Fruit fly (Drosophila melanogaster): ENCODE measurements around the gene CG18788.

Gene CG18788

dm6 chr2L:12046856-12047230, 12.9 kb downstream of the CG18788 start:
- TF ChIP-seq foxo (GFP tag; optimal IDR thresholded peaks at IDR 0.05) (no peak), CrebA (GFP tag; optimal IDR thresholded peaks at IDR 0.05; ENCODE audit: borderline replicate concordance) (no peak), lola (GFP tag; optimal IDR thresholded peaks at IDR 0.05) (no peak), brk (GFP tag; optimal IDR thresholded peaks at IDR 0.05) (no peak), psq (GFP tag; optimal IDR thresholded peaks at IDR 0.05) (no peak), dmrt93B (GFP tag; optimal IDR thresholded peaks at IDR 0.05) (no peak), br (GFP tag; optimal IDR thresholded peaks at IDR 0.05) (no peak), Jra (GFP tag; optimal IDR thresholded peaks at IDR 0.05) (no peak), Sp1 (GFP tag; optimal IDR thresholded peaks at IDR 0.05) (no peak)

DNA sequence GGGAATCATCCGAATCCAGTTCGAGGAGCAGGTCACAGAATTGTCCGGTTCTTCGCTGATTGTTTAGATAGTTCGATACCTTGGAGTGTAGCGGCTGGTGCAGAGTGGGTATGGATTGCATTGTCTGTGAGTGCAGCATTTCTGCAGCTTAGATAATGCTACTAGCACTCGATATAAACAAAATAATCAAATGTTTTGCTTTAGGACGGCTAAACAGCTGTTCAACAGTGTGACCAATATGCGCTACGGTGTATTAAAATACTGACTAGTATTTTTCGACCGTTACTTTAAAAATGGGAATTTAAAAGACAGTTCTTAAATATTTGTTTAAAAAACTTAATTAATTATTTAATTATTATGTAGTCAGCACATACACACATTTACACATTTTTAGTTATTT, 14.7 kb downstream of the CG18788 start, which contains the start of gene Plzf:
Gene Plzf (minus strand): TSS at position 196 of the 400 bp plus-strand sequence.
- TF ChIP-seq N (GFP tag; optimal IDR thresholded peaks at IDR 0.05) (no peak), tai (GFP tag; optimal IDR thresholded peaks at IDR 0.05) (no peak), jim (GFP tag; optimal IDR thresholded peaks at IDR 0.05) (no peak), Dif (GFP tag; optimal IDR thresholded peaks at IDR 0.05; ENCODE audit: partially characterized antibody) (no peak), ey (GFP tag; optimal IDR thresholded peaks at IDR 0.05) (no peak), dsf (GFP tag; optimal IDR thresholded peaks at IDR 0.05; ENCODE audit: borderline replicate concordance) (no peak), GATAd (GFP tag; optimal IDR thresholded peaks at IDR 0.05) (no peak), br (GFP tag; optimal IDR thresholded peaks at IDR 0.05) (no peak), Rel (GFP tag; optimal IDR thresholded peaks at IDR 0.05) (no peak), Rel (tag; optimal IDR thresholded peaks at IDR 0.05) (no peak), CrebA (GFP tag; optimal IDR thresholded peaks at IDR 0.05; ENCODE audit: borderline replicate concordance) (no peak), sv (GFP tag; optimal IDR thresholded peaks at IDR 0.05) (no peak), CG9705 (GFP tag; optimal IDR thresholded peaks at IDR 0.05) (no peak), Hnf4 (GFP tag; optimal IDR thresholded peaks at IDR 0.05) (no peak)

DNA sequence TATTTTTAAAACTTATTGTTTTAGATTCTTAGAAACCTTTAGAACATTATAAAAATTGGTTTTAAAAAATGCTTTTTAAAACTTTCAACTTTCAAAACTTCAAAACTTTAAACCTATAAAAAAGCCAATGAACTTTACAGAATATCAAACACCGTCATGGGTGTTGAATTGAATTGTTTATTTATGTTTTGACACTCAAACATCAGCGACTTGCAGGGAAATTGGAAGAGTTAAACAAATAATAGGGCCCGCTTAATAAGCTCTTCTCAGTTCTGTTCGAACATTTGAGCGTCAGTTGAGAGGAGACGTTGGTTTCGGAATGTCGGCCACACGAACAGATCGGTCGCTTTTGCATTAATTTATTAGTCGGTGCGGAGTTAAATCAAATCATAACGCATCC, 15.1 kb downstream of the CG18788 start, which contains the start of gene PLCXD:
Gene PLCXD (plus strand): TSS at position 286 of the 400 bp plus-strand sequence.
- no peak for TF ChIP-seq foxo (GFP tag; optimal IDR thresholded peaks at IDR 0.05)
- TF ChIP-seq rgr (GFP tag; optimal IDR thresholded peaks at IDR 0.05) = no peak
- TF ChIP-seq Vsx2 (GFP tag; optimal IDR thresholded peaks at IDR 0.05; ENCODE audit: partially characterized antibody) = no peak
- TF ChIP-seq sv (GFP tag; optimal IDR thresholded peaks at IDR 0.05) = no peak
- TF ChIP-seq CG9705 (GFP tag; optimal IDR thresholded peaks at IDR 0.05) = no peak
- TF ChIP-seq HLH106 (tag; optimal IDR thresholded peaks at IDR 0.05) = no peak
- no peak for TF ChIP-seq Abd-B (GFP tag; optimal IDR thresholded peaks at IDR 0.05)
- no peak for TF ChIP-seq h (GFP tag; optimal IDR thresholded peaks at IDR 0.05)
- no peak for TF ChIP-seq CG32264 (GFP tag; optimal IDR thresholded peaks at IDR 0.05)
- TF ChIP-seq usp (GFP tag; optimal IDR thresholded peaks at IDR 0.05) = no peak
- TF ChIP-seq CrebA (GFP tag; optimal IDR thresholded peaks at IDR 0.05; ENCODE audit: borderline replicate concordance) = no peak

dm6 chr2L:12053365-12053764, 19.4 kb downstream of the CG18788 start:
- no peak for TF ChIP-seq GATAd (GFP tag; optimal IDR thresholded peaks at IDR 0.05)
- no peak for TF ChIP-seq Dif (GFP tag; optimal IDR thresholded peaks at IDR 0.05; ENCODE audit: partially characterized antibody)
- no peak for TF ChIP-seq Sp1 (GFP tag; optimal IDR thresholded peaks at IDR 0.05)
- no peak for TF ChIP-seq N (GFP tag; optimal IDR thresholded peaks at IDR 0.05)
- TF ChIP-seq Jra (GFP tag; optimal IDR thresholded peaks at IDR 0.05) = no peak
- no peak for TF ChIP-seq Rel (GFP tag; optimal IDR thresholded peaks at IDR 0.05)
- TF ChIP-seq Rel (tag; optimal IDR thresholded peaks at IDR 0.05) = no peak
- TF ChIP-seq ey (GFP tag; optimal IDR thresholded peaks at IDR 0.05) = no peak
- no peak for TF ChIP-seq jim (GFP tag; optimal IDR thresholded peaks at IDR 0.05)
- no peak for TF ChIP-seq br (GFP tag; optimal IDR thresholded peaks at IDR 0.05)
- no peak for TF ChIP-seq Vsx2 (GFP tag; optimal IDR thresholded peaks at IDR 0.05; ENCODE audit: partially characterized antibody)
- TF ChIP-seq foxo (GFP tag; optimal IDR thresholded peaks at IDR 0.05) = no peak
- TF ChIP-seq brk (GFP tag; optimal IDR thresholded peaks at IDR 0.05) = no peak

dm6 chr2L:12055837-12056388, 21.9 kb downstream of the CG18788 start, which contains the start of the genes JhI-21, RpL7-like and CG34164:
Gene JhI-21 (minus strand): TSS chr2L:12056042.
Gene RpL7-like (plus strand): TSS chr2L:12056326.
Gene CG34164 (plus strand): TSS chr2L:12056348.
- TF ChIP-seq ey (GFP tag; optimal IDR thresholded peaks at IDR 0.05) (no peak), br (GFP tag; optimal IDR thresholded peaks at IDR 0.05) (no peak), Myc (optimal IDR thresholded peaks at IDR 0.05) (peak; percentile 12), foxo (GFP tag; optimal IDR thresholded peaks at IDR 0.05) (peak in 1 of 2 experiments; percentile 6), lola (GFP tag; optimal IDR thresholded peaks at IDR 0.05) (no peak), Sp1 (GFP tag; optimal IDR thresholded peaks at IDR 0.05) (peak; percentile 47), fru (GFP tag; optimal IDR thresholded peaks at IDR 0.05) (no peak), Hnf4 (GFP tag; optimal IDR thresholded peaks at IDR 0.05) (no peak), h (GFP tag; optimal IDR thresholded peaks at IDR 0.05) (peak; percentile 7), Dfd (GFP tag; optimal IDR thresholded peaks at IDR 0.05) (no peak), Vsx2 (GFP tag; optimal IDR thresholded peaks at IDR 0.05; ENCODE audit: partially characterized antibody) (peak; percentile 72), HLH106 (tag; optimal IDR thresholded peaks at IDR 0.05) (no peak), dl (GFP tag; optimal IDR thresholded peaks at IDR 0.05; ENCODE audit: insufficient read depth in 1 of 2, partially characterized antibody in 2 of 2) (peak; percentile 75 to 89), Dif (GFP tag; optimal IDR thresholded peaks at IDR 0.05; ENCODE audit: partially characterized antibody) (peak; percentile 96), N (GFP tag; optimal IDR thresholded peaks at IDR 0.05) (no peak)

Measured in whole organism, wandering third instar larva.